Worm (Caenorhabditis elegans) whole organism, L4/young adult: ENCODE results near the gene nlp-33.

Experiments
- W03F9.2 ChIP-seq: fragments of 150-350 bp; optimal IDR thresholded peaks from 2 replicates; lab custom pipeline; 2014; ENCODE audit warnings: missing biosample characterization, missing genetic modification characterization
- him-1 ChIP-seq: sonication (generic microtip); optimal IDR thresholded peaks from 2 replicates; lab custom pipeline; 2016; ENCODE audit warnings: missing genotype, missing genetic modification reagents, missing genetic modification characterization, missing compliant biosample characterization

- TF ChIP-seq W03F9.2 (tag; lab: Kevin White, UChicago) (no peak), him-1 (tag; lab: Kevin White, UChicago) (no peak)
Observed at ce11 chrV:11177577-11177976, 30.4 kb downstream of the nlp-33 start, which contains the start of gene gpa-1.
